Worm (Caenorhabditis elegans) whole organism, L2 larva: ENCODE data around the gene crn-3.

ENCODE experiments used
- C34F6.9 ChIP-seq: fragments of 150-350 bp; optimal IDR thresholded peaks from 2 replicates; lab custom pipeline; 2014; ENCODE audit warnings: missing biosample characterization, missing genetic modification characterization
- F13H6.1 ChIP-seq: sonication (generic microtip); optimal IDR thresholded peaks from 2 replicates; lab custom pipeline; 2016; ENCODE audit warnings: missing genetic modification characterization, missing compliant biosample characterization
- R02D3.7 ChIP-seq: fragments of 150-350 bp; optimal IDR thresholded peaks from 2 replicates; lab custom pipeline; 2014; ENCODE audit warnings: missing biosample characterization, missing genetic modification characterization
- Y55F3AM.14 ChIP-seq: fragments of 200-800 bp; sonication (Bioruptor generic); optimal IDR thresholded peaks from 2 replicates; lab custom pipeline; 2018; ENCODE audit warnings: mild to moderate bottlenecking, missing genetic modification characterization, missing compliant biosample characterization
- ZK546.5 ChIP-seq: sonication (generic microtip); optimal IDR thresholded peaks from 2 replicates; lab custom pipeline; 2017; ENCODE audit warnings: missing biosample characterization, missing genetic modification characterization
- alr-1 ChIP-seq: fragments of 150-350 bp; optimal IDR thresholded peaks from 2 replicates; lab custom pipeline; 2014; ENCODE audit warnings: missing biosample characterization, missing genetic modification characterization
- aly-2 ChIP-seq: fragments of 150-350 bp; optimal IDR thresholded peaks from 2 replicates; lab custom pipeline; 2014; ENCODE audit warnings: missing biosample characterization, missing genetic modification characterization
- ama-1 ChIP-seq: fragments of 150-350 bp; optimal IDR thresholded peaks from 2 replicates; lab custom pipeline; 2018; ENCODE audit warnings: inconsistent platforms
- blmp-1 ChIP-seq: sonication (generic microtip); optimal IDR thresholded peaks from 2 replicates; lab custom pipeline; 2017; ENCODE audit warnings: missing genetic modification characterization, mild to moderate bottlenecking, missing compliant biosample characterization, antibody characterized with exemption, moderate library complexity; ENCODE audit not compliant: insufficient read depth
- ceh-82 ChIP-seq: fragments of 150-350 bp; optimal IDR thresholded peaks from 2 replicates; lab custom pipeline; 2014; ENCODE audit warnings: missing biosample characterization, missing genetic modification characterization
- crh-2 ChIP-seq: sonication (generic microtip); optimal IDR thresholded peaks from 2 replicates; lab custom pipeline; 2017; ENCODE audit warnings: missing biosample characterization, missing genetic modification characterization
- dmd-4 ChIP-seq: sonication (generic microtip); optimal IDR thresholded peaks from 2 replicates; lab custom pipeline; 2017; ENCODE audit warnings: missing biosample characterization, missing genetic modification characterization
- elt-1 ChIP-seq: fragments of 150-350 bp; optimal IDR thresholded peaks from 2 replicates; lab custom pipeline; 2014; ENCODE audit warnings: missing biosample characterization, missing genetic modification characterization
- elt-3 ChIP-seq: sonication (generic microtip); optimal IDR thresholded peaks from 2 replicates; lab custom pipeline; 2017; ENCODE audit warnings: missing biosample characterization, missing genetic modification characterization
- fos-1 ChIP-seq: fragments of 150-350 bp; optimal IDR thresholded peaks from 2 replicates; lab custom pipeline; 2014; ENCODE audit warnings: missing biosample characterization, missing genetic modification characterization
- gmeb-1 ChIP-seq: fragments of 150-350 bp; optimal IDR thresholded peaks from 2 replicates; lab custom pipeline; 2014; ENCODE audit warnings: missing biosample characterization, missing genetic modification characterization
- lin-11 ChIP-seq: fragments of 150-350 bp; sonication (generic microtip); optimal IDR thresholded peaks from 2 replicates; lab custom pipeline; 2014; ENCODE audit warnings: missing biosample characterization, missing genetic modification characterization, inconsistent platforms, mixed read lengths
- lin-13 ChIP-seq: fragments of 150-350 bp; optimal IDR thresholded peaks from 2 replicates; lab custom pipeline; 2014; ENCODE audit warnings: missing biosample characterization, missing genetic modification reagents, missing genetic modification characterization
- lin-39 ChIP-seq: fragments of 150-350 bp; optimal IDR thresholded peaks from 2 replicates; lab custom pipeline; 2014; ENCODE audit warnings: missing biosample characterization, missing genetic modification reagents, missing genetic modification characterization
- lsy-2 ChIP-seq, 2 experiments: fragments of 150-350 bp in 1 of 2; sonication (generic microtip) in 1 of 2; optimal IDR thresholded peaks; 2 replicates each; lab custom pipeline; 2014 to 2017; ENCODE audit warnings: missing biosample characterization in 2 of 2, missing genetic modification characterization in 2 of 2
- mab-5 ChIP-seq: fragments of 150-350 bp; optimal IDR thresholded peaks from 2 replicates; lab custom pipeline; 2014; ENCODE audit warnings: missing biosample characterization, missing genetic modification characterization
- mbf-1 ChIP-seq: sonication (generic microtip); optimal IDR thresholded peaks from 2 replicates; lab custom pipeline; 2017; ENCODE audit warnings: missing biosample characterization, missing genetic modification characterization
- mdl-1 ChIP-seq, 2 experiments: fragments of 150-350 bp in 1 of 2; sonication (generic microtip) in 1 of 2; optimal IDR thresholded peaks; 2 replicates each; lab custom pipeline; 2017; ENCODE audit warnings: missing biosample characterization in 2 of 2, missing genetic modification characterization in 2 of 2
- nhr-10 ChIP-seq: sonication (generic microtip); optimal IDR thresholded peaks from 2 replicates; lab custom pipeline; 2017; ENCODE audit warnings: missing biosample characterization, missing genetic modification characterization
- nhr-11 ChIP-seq: fragments of 150-350 bp; optimal IDR thresholded peaks from 2 replicates; lab custom pipeline; 2014; ENCODE audit warnings: missing biosample characterization, missing genetic modification characterization
- nhr-12 ChIP-seq: fragments of 150-350 bp; optimal IDR thresholded peaks from 2 replicates; lab custom pipeline; 2014; ENCODE audit warnings: missing biosample characterization, missing genetic modification characterization
- nhr-129 ChIP-seq: fragments of 150-350 bp; optimal IDR thresholded peaks from 2 replicates; lab custom pipeline; 2014; ENCODE audit warnings: missing biosample characterization, missing genetic modification characterization
- nhr-21 ChIP-seq: fragments of 150-350 bp; optimal IDR thresholded peaks from 2 replicates; lab custom pipeline; 2014; ENCODE audit warnings: missing biosample characterization, missing genetic modification characterization
- nhr-23 ChIP-seq: fragments of 150-350 bp; optimal IDR thresholded peaks from 2 replicates; lab custom pipeline; 2014; ENCODE audit warnings: missing biosample characterization, missing genetic modification reagents, missing genetic modification characterization
- nhr-237 ChIP-seq: fragments of 150-350 bp; optimal IDR thresholded peaks from 2 replicates; lab custom pipeline; 2014; ENCODE audit warnings: missing biosample characterization, missing genetic modification characterization
- nhr-25 ChIP-seq: fragments of 150-350 bp; sonication (generic microtip); optimal IDR thresholded peaks from 3 replicates; lab custom pipeline; 2014; ENCODE audit warnings: missing biosample characterization, missing genetic modification characterization
- nhr-6 ChIP-seq: fragments of 150-350 bp; optimal IDR thresholded peaks from 2 replicates; lab custom pipeline; 2014; ENCODE audit warnings: missing biosample characterization, missing genetic modification characterization
- peb-1 ChIP-seq: fragments of 150-350 bp; optimal IDR thresholded peaks from 2 replicates; lab custom pipeline; 2014; ENCODE audit warnings: missing biosample characterization, missing genetic modification characterization
- sem-4 ChIP-seq: fragments of 150-350 bp; optimal IDR thresholded peaks from 2 replicates; lab custom pipeline; 2014; ENCODE audit warnings: missing biosample characterization, missing genetic modification reagents, missing genetic modification characterization
- skn-1 ChIP-seq: sonication (generic microtip); optimal IDR thresholded peaks from 2 replicates; lab custom pipeline; 2017; ENCODE audit warnings: missing biosample characterization, missing genetic modification characterization
- sma-3 ChIP-seq: sonication (generic microtip); optimal IDR thresholded peaks from 2 replicates; lab custom pipeline; 2016; ENCODE audit warnings: missing genetic modification reagents, missing genetic modification characterization, missing compliant biosample characterization
- sma-9 ChIP-seq, 2 experiments: fragments of 150-350 bp in 1 of 2; sonication (generic microtip) in 1 of 2; optimal IDR thresholded peaks; 2 replicates each; lab custom pipeline; 2014 to 2016; ENCODE audit warnings: missing genetic modification characterization in 2 of 2, mild to moderate bottlenecking in 1 of 2, missing biosample characterization in 1 of 2, missing compliant biosample characterization in 1 of 2, missing genetic modification reagents in 1 of 2, moderate library complexity in 1 of 2
- snpc-4 ChIP-seq: fragments of 150-350 bp; optimal IDR thresholded peaks from 2 replicates; lab custom pipeline; 2014; ENCODE audit warnings: missing biosample characterization, missing genetic modification characterization
- unc-39 ChIP-seq: fragments of 150-350 bp; optimal IDR thresholded peaks from 2 replicates; lab custom pipeline; 2014; ENCODE audit warnings: missing biosample characterization, missing genetic modification characterization
- unc-55 ChIP-seq: fragments of 150-350 bp; sonication (generic microtip); optimal IDR thresholded peaks from 3 replicates; lab custom pipeline; 2014; ENCODE audit warnings: missing biosample characterization, missing genetic modification reagents, missing genetic modification characterization
- unc-62 ChIP-seq: fragments of 150-350 bp; optimal IDR thresholded peaks from 2 replicates; lab custom pipeline; 2014; ENCODE audit warnings: missing biosample characterization, missing genetic modification reagents, missing genetic modification characterization
- zag-1 ChIP-seq: fragments of 150-350 bp; optimal IDR thresholded peaks from 2 replicates; lab custom pipeline; 2014; ENCODE audit warnings: missing biosample characterization, missing genetic modification characterization
- ztf-1 ChIP-seq: fragments of 200-800 bp; sonication (Bioruptor generic); conservative IDR thresholded peaks from 2 replicates; pipeline ENCODE4 v1.3.6; 2022; ENCODE audit warnings: missing genetic modification characterization, missing compliant biosample characterization
- ztf-11 ChIP-seq: sonication (generic microtip); optimal IDR thresholded peaks from 2 replicates; lab custom pipeline; 2017; ENCODE audit warnings: missing biosample characterization, missing genetic modification characterization
- ztf-4 ChIP-seq: fragments of 150-350 bp; optimal IDR thresholded peaks from 2 replicates; lab custom pipeline; 2014; ENCODE audit warnings: missing biosample characterization, missing genetic modification characterization

The crn-3 gene

ce11 chrII:10550173-10550572, 37.7 kb upstream of the crn-3 start:
- TF ChIP-seq mdl-1 (tag; optimal IDR thresholded peaks at IDR 0.05; lab: Kevin White, UChicago), result peak in 1 of 2 experiments; percentile 19
- no peak for TF ChIP-seq C34F6.9
- no peak for TF ChIP-seq mbf-1 (tag; lab: Kevin White, UChicago)
- TF ChIP-seq crh-2 (tag; lab: Kevin White, UChicago), result peak; percentile 6
- peak; percentile 31 for TF ChIP-seq lin-11 (tag; lab: Kevin White, UChicago)
- no peak for TF ChIP-seq nhr-25 (tag; lab: Kevin White, UChicago)
- TF ChIP-seq mab-5, result no peak
- TF ChIP-seq ama-1, result no peak
- TF ChIP-seq lin-39 (tag; lab: Kevin White, UChicago), result no peak
- no peak for TF ChIP-seq elt-1
- no peak for TF ChIP-seq sma-9 (GFP tag; optimal IDR thresholded peaks at IDR 0.05; lab: Kevin White, UChicago)
- no peak for TF ChIP-seq sma-9 (tag; optimal IDR thresholded peaks at IDR 0.05; lab: Kevin White, UChicago)
- no peak for TF ChIP-seq unc-39
- TF ChIP-seq ztf-1, result no peak
- TF ChIP-seq ztf-11, result no peak
- no peak for TF ChIP-seq alr-1 (tag; lab: Kevin White, UChicago)
- peak; percentile 44 for TF ChIP-seq nhr-129
- no peak for TF ChIP-seq Y55F3AM.14 (GFP tag; lab: Kevin White, UChicago)
- no peak for TF ChIP-seq dmd-4 (tag; lab: Kevin White, UChicago)
- TF ChIP-seq F13H6.1, result no peak
- TF ChIP-seq nhr-12 (tag; lab: Kevin White, UChicago), result no peak
- no peak for TF ChIP-seq nhr-237 (tag; lab: Kevin White, UChicago)
- no peak for TF ChIP-seq sma-3 (GFP tag; lab: Kevin White, UChicago)
- no peak for TF ChIP-seq skn-1 (tag; lab: Kevin White, UChicago)
- no peak for TF ChIP-seq peb-1 (tag; lab: Kevin White, UChicago)
- peak; percentile 4 for TF ChIP-seq zag-1 (tag; lab: Kevin White, UChicago)
- TF ChIP-seq nhr-23 (tag; lab: Kevin White, UChicago), result no peak
- no peak for TF ChIP-seq unc-55
- no peak for TF ChIP-seq snpc-4 (tag; lab: Kevin White, UChicago)
- TF ChIP-seq unc-62 (GFP tag; lab: Kevin White, UChicago), result no peak
- TF ChIP-seq ZK546.5 (tag; lab: Kevin White, UChicago), result no peak
- no peak for TF ChIP-seq ceh-82 (tag; lab: Kevin White, UChicago)
- no peak for TF ChIP-seq nhr-6 (tag; lab: Kevin White, UChicago)
- no peak for TF ChIP-seq lin-13 (GFP tag; lab: Kevin White, UChicago)
- TF ChIP-seq lsy-2 (tag; optimal IDR thresholded peaks at IDR 0.05; lab: Kevin White, UChicago), result no peak
- TF ChIP-seq nhr-11 (tag; lab: Kevin White, UChicago), result no peak
- no peak for TF ChIP-seq elt-3
- no peak for TF ChIP-seq aly-2
- no peak for TF ChIP-seq blmp-1 (tag; lab: Kevin White, UChicago)
- TF ChIP-seq nhr-10 (tag; lab: Kevin White, UChicago), result no peak
- no peak for TF ChIP-seq fos-1 (tag; lab: Kevin White, UChicago)

- TF ChIP-seq mbf-1 (tag; lab: Kevin White, UChicago), result no peak
- no peak for TF ChIP-seq blmp-1 (tag; lab: Kevin White, UChicago)
- no peak for TF ChIP-seq unc-62 (GFP tag; lab: Kevin White, UChicago)
- no peak for TF ChIP-seq ztf-4 (tag; lab: Kevin White, UChicago)
- no peak for TF ChIP-seq peb-1 (tag; lab: Kevin White, UChicago)
- TF ChIP-seq nhr-10 (tag; lab: Kevin White, UChicago), result no peak
- no peak for TF ChIP-seq alr-1 (tag; lab: Kevin White, UChicago)
- no peak for TF ChIP-seq Y55F3AM.14 (GFP tag; lab: Kevin White, UChicago)
- TF ChIP-seq nhr-129, result peak; percentile 4
- peak; percentile 21 for TF ChIP-seq F13H6.1
- no peak for TF ChIP-seq nhr-237 (tag; lab: Kevin White, UChicago)
- no peak for TF ChIP-seq unc-39
- TF ChIP-seq lsy-2 (tag; optimal IDR thresholded peaks at IDR 0.05; lab: Kevin White, UChicago), result peak in 1 of 2 experiments; percentile 32
- no peak for TF ChIP-seq elt-1
- no peak for TF ChIP-seq fos-1 (tag; lab: Kevin White, UChicago)
- no peak for TF ChIP-seq sem-4
- no peak for TF ChIP-seq aly-2
- peak; percentile 58 for TF ChIP-seq nhr-25 (tag; lab: Kevin White, UChicago)
- no peak for TF ChIP-seq nhr-21
- peak; percentile 47 for TF ChIP-seq nhr-11 (tag; lab: Kevin White, UChicago)
- no peak for TF ChIP-seq elt-3
- TF ChIP-seq R02D3.7 (tag; lab: Kevin White, UChicago), result no peak
- peak; percentile 27 for TF ChIP-seq sma-9 (GFP tag; optimal IDR thresholded peaks at IDR 0.05; lab: Kevin White, UChicago)
- no peak for TF ChIP-seq sma-9 (tag; optimal IDR thresholded peaks at IDR 0.05; lab: Kevin White, UChicago)
- TF ChIP-seq gmeb-1 (tag; lab: Kevin White, UChicago), result no peak
- TF ChIP-seq snpc-4 (tag; lab: Kevin White, UChicago), result no peak
- no peak for TF ChIP-seq mab-5
Measured at ce11 chrII:10550872-10551647, 36.8 kb upstream of the crn-3 start.
